Fruit fly (Drosophila melanogaster) whole organism, embryonic: ENCODE data around the gene bib.
A peak's percentile ranks its signal among the peaks of the same experiment; 100 is the strongest.

ENCODE experiments used
- B-H2 ChIP-seq: fragments of 200-800 bp; sonication (Bioruptor generic); optimal IDR thresholded peaks from 2 replicates; lab custom pipeline; 2018; ENCODE audit warnings: missing biosample characterization, mild to moderate bottlenecking, missing genetic modification characterization
- BtbVII ChIP-seq: fragments of 200-800 bp; sonication (Bioruptor generic); optimal IDR thresholded peaks from 3 replicates; lab custom pipeline; 2017; ENCODE audit warnings: missing biosample characterization, mild to moderate bottlenecking, missing genetic modification characterization
- CG12659 ChIP-seq: fragments of 200-800 bp; sonication (Bioruptor generic); optimal IDR thresholded peaks from 3 replicates; lab custom pipeline; 2017; ENCODE audit warnings: mild to moderate bottlenecking, missing biosample characterization, missing genetic modification reagents, missing genetic modification characterization
- CG13424 ChIP-seq: fragments of 200-800 bp; sonication (Bioruptor generic); optimal IDR thresholded peaks from 2 replicates; lab custom pipeline; 2019; ENCODE audit warnings: missing biosample characterization, mild to moderate bottlenecking, missing genetic modification characterization, moderate library complexity
- CG14667 ChIP-seq: fragments of 200-800 bp; sonication (Bioruptor generic); IDR thresholded peaks from 2 replicates; pipeline ENCODE4 v1.3.6; 2022; ENCODE audit warnings: missing biosample characterization, missing genetic modification characterization
- CG2712 ChIP-seq: fragments of 200-800 bp; optimal IDR thresholded peaks from 3 replicates; lab custom pipeline; 2019; ENCODE audit warnings: missing biosample characterization, mild to moderate bottlenecking, missing genetic modification characterization, moderate library complexity
- CG30403 ChIP-seq: fragments of 200-800 bp; sonication (Bioruptor generic); optimal IDR thresholded peaks from 3 replicates; lab custom pipeline; 2016; ENCODE audit warnings: missing biosample characterization, missing genetic modification characterization
- CG3847 ChIP-seq: fragments of 200-800 bp; sonication (Bioruptor generic); IDR thresholded peaks from 2 replicates; pipeline ENCODE4 v1.3.6; 2022; ENCODE audit warnings: missing biosample characterization, missing genetic modification characterization
- CG4282 ChIP-seq: fragments of 200-800 bp; sonication (Bioruptor generic); optimal IDR thresholded peaks from 2 replicates; lab custom pipeline; 2016; ENCODE audit warnings: missing biosample characterization, missing genetic modification characterization
- CG7928 ChIP-seq: fragments of 200-800 bp; sonication (Bioruptor generic); optimal IDR thresholded peaks from 2 replicates; lab custom pipeline; 2017; ENCODE audit warnings: missing biosample characterization, mild to moderate bottlenecking, missing genetic modification characterization
- CG8290 ChIP-seq, 3 experiments: fragments of 200-800 bp; sonication (Bioruptor generic); optimal IDR thresholded peaks; 2 replicates each; lab custom pipeline; 2016 to 2019; ENCODE audit warnings: missing biosample characterization in 3 of 3, missing genetic modification characterization in 3 of 3, mild to moderate bottlenecking in 2 of 3, moderate library complexity in 1 of 3
- CG8388 ChIP-seq: fragments of 200-800 bp; sonication (Bioruptor generic); optimal IDR thresholded peaks from 2 replicates; lab custom pipeline; 2019; ENCODE audit warnings: missing biosample characterization, mild to moderate bottlenecking, missing genetic modification characterization, moderate library complexity
- CG9437 ChIP-seq: fragments of 200-800 bp; sonication (Bioruptor generic); optimal IDR thresholded peaks from 2 replicates; lab custom pipeline; 2018; ENCODE audit warnings: missing biosample characterization, mild to moderate bottlenecking, missing genetic modification characterization
- CG9727 ChIP-seq: fragments of 200-800 bp; sonication (Bioruptor generic); optimal IDR thresholded peaks from 3 replicates; lab custom pipeline; 2017; ENCODE audit warnings: missing biosample characterization, mild to moderate bottlenecking, missing genetic modification characterization
- CG9817 ChIP-seq: fragments of 200-800 bp; sonication (Bioruptor generic); optimal IDR thresholded peaks from 2 replicates; lab custom pipeline; 2018; ENCODE audit warnings: missing biosample characterization, mild to moderate bottlenecking, missing genetic modification characterization, moderate library complexity
- Dp ChIP-seq: fragments of 200-800 bp; sonication (Bioruptor generic); optimal IDR thresholded peaks from 2 replicates; lab custom pipeline; 2018; ENCODE audit warnings: missing biosample characterization, mild to moderate bottlenecking, missing genetic modification characterization, moderate library complexity
- E2f2 ChIP-seq: fragments of 200-800 bp; sonication (Bioruptor generic); IDR thresholded peaks from 2 replicates; pipeline ENCODE4 v1.3.6; 2022; ENCODE audit warnings: missing biosample characterization, missing genetic modification characterization
- ERR ChIP-seq: fragments of 200-800 bp; sonication (Bioruptor generic); optimal IDR thresholded peaks from 2 replicates; lab custom pipeline; 2016; ENCODE audit warnings: missing biosample characterization, missing genetic modification characterization
- Elba2 ChIP-seq: fragments of 200-800 bp; sonication (Bioruptor generic); optimal IDR thresholded peaks from 3 replicates; lab custom pipeline; 2016; ENCODE audit warnings: missing biosample characterization, missing genetic modification characterization
- Gug ChIP-seq: fragments of 200-800 bp; sonication (Bioruptor generic); IDR thresholded peaks from 4 replicates; pipeline ENCODE4 v1.3.6; 2022; ENCODE audit warnings: missing biosample characterization, missing genetic modification characterization
- Hand ChIP-seq: fragments of 200-800 bp; sonication (Bioruptor generic); optimal IDR thresholded peaks from 2 replicates; lab custom pipeline; 2017; ENCODE audit warnings: mild to moderate bottlenecking, missing biosample characterization, missing genetic modification reagents, missing genetic modification characterization
- Hr51 ChIP-seq, 2 experiments: fragments of 200-800 bp; sonication (Bioruptor generic); optimal IDR thresholded peaks; 2 replicates in 1 of 2; 3 replicates in 1 of 2; lab custom pipeline; 2016 to 2018; ENCODE audit warnings: missing biosample characterization in 2 of 2, missing genetic modification characterization in 2 of 2, mild to moderate bottlenecking in 1 of 2, moderate library complexity in 1 of 2
- Hr78 ChIP-seq, 2 experiments: fragments of 200-800 bp in 1 of 2; fragments of >200 bp in 1 of 2; sonication (Bioruptor generic) in 1 of 2; optimal IDR thresholded peaks; 2 replicates each; lab custom pipeline; 2017 to 2019; ENCODE audit warnings: missing biosample characterization in 2 of 2, missing genetic modification characterization in 2 of 2, mild to moderate bottlenecking in 1 of 2, moderate library complexity in 1 of 2
- Hsf ChIP-seq: fragments of 200-800 bp; sonication (Bioruptor generic); optimal IDR thresholded peaks from 3 replicates; lab custom pipeline; 2016; ENCODE audit warnings: missing biosample characterization, missing genetic modification characterization
- MBD-R2 ChIP-seq: fragments of 200-800 bp; sonication (Bioruptor generic); IDR thresholded peaks from 2 replicates; pipeline ENCODE4 v1.3.6; 2022; ENCODE audit warnings: missing biosample characterization, missing genetic modification characterization
- Nf-YA ChIP-seq: fragments of 200-800 bp; sonication (Bioruptor generic); IDR thresholded peaks from 2 replicates; pipeline ENCODE4 v1.3.6; 2022; ENCODE audit warnings: missing biosample characterization, missing genetic modification characterization
- Side ChIP-seq: fragments of 200-800 bp; sonication (Bioruptor generic); optimal IDR thresholded peaks from 2 replicates; lab custom pipeline; 2016; ENCODE audit warnings: missing biosample characterization, missing genetic modification characterization
- Sry-δ ChIP-seq: fragments of 200-800 bp; sonication (Bioruptor generic); optimal IDR thresholded peaks from 2 replicates; lab custom pipeline; 2016; ENCODE audit warnings: missing biosample characterization, missing genetic modification characterization
- aop ChIP-seq: fragments of 200-800 bp; sonication (Bioruptor generic); IDR thresholded peaks from 2 replicates; pipeline ENCODE4 v1.3.6; 2022; ENCODE audit warnings: missing biosample characterization, missing genetic modification characterization
- bowl ChIP-seq: fragments of 200-800 bp; sonication (Bioruptor generic); IDR thresholded peaks from 2 replicates; pipeline ENCODE4 v1.3.6; 2022; ENCODE audit warnings: missing biosample characterization, missing genetic modification characterization
- btn ChIP-seq: fragments of 200-800 bp; sonication (Bioruptor generic); optimal IDR thresholded peaks from 2 replicates; lab custom pipeline; 2016; ENCODE audit warnings: missing biosample characterization, missing genetic modification characterization
- dimm ChIP-seq: fragments of 200-800 bp; sonication (Bioruptor generic); IDR thresholded peaks from 2 replicates; pipeline ENCODE4 v1.3.6; 2022; ENCODE audit warnings: missing biosample characterization, missing genetic modification characterization
- dmrt11E ChIP-seq: fragments of 200-800 bp; sonication (Bioruptor generic); optimal IDR thresholded peaks from 3 replicates; lab custom pipeline; 2018; ENCODE audit warnings: missing biosample characterization, mild to moderate bottlenecking, missing genetic modification characterization, moderate library complexity
- grau ChIP-seq: fragments of 200-800 bp; optimal IDR thresholded peaks from 3 replicates; lab custom pipeline; 2019; ENCODE audit warnings: missing biosample characterization, mild to moderate bottlenecking, missing genetic modification characterization, moderate library complexity
- insv ChIP-seq, 2 experiments: fragments of 200-800 bp; sonication (Bioruptor generic); optimal IDR thresholded peaks; 3 replicates each; lab custom pipeline; 2016 to 2018; ENCODE audit warnings: missing biosample characterization in 2 of 2, missing genetic modification characterization in 2 of 2
- jing ChIP-seq: fragments of 200-800 bp; sonication (Bioruptor generic); optimal IDR thresholded peaks from 2 replicates; lab custom pipeline; 2018; ENCODE audit warnings: missing biosample characterization, mild to moderate bottlenecking, missing genetic modification characterization
- lbe ChIP-seq: fragments of 200-800 bp; sonication (Bioruptor generic); optimal IDR thresholded peaks from 2 replicates; lab custom pipeline; 2016; ENCODE audit warnings: missing biosample characterization, mild to moderate bottlenecking, missing genetic modification characterization
- nerfin-1 ChIP-seq: fragments of 200-800 bp; sonication (Bioruptor generic); optimal IDR thresholded peaks from 3 replicates; lab custom pipeline; 2019; ENCODE audit warnings: missing biosample characterization, mild to moderate bottlenecking, missing genetic modification characterization, moderate library complexity
- phol ChIP-seq: fragments of 200-800 bp; sonication (Bioruptor generic); optimal IDR thresholded peaks from 3 replicates; lab custom pipeline; 2018; ENCODE audit warnings: missing biosample characterization, mild to moderate bottlenecking, missing genetic modification characterization, moderate library complexity
- pita ChIP-seq: fragments of 200-800 bp; sonication (Bioruptor generic); optimal IDR thresholded peaks from 2 replicates; lab custom pipeline; 2017; ENCODE audit warnings: missing biosample characterization, mild to moderate bottlenecking, missing genetic modification characterization
- pzg ChIP-seq: fragments of 200-800 bp; sonication (Bioruptor generic); optimal IDR thresholded peaks from 3 replicates; lab custom pipeline; 2018; ENCODE audit warnings: missing biosample characterization, mild to moderate bottlenecking, missing genetic modification characterization, moderate library complexity
- row ChIP-seq: fragments of 200-800 bp; sonication (Bioruptor generic); IDR thresholded peaks from 3 replicates; pipeline ENCODE4 v1.3.6; 2022; ENCODE audit warnings: missing biosample characterization, missing genetic modification characterization
- schlank ChIP-seq: fragments of 200-800 bp; sonication (Bioruptor generic); optimal IDR thresholded peaks from 2 replicates; lab custom pipeline; 2018; ENCODE audit warnings: missing biosample characterization, mild to moderate bottlenecking, missing genetic modification characterization
- sqz ChIP-seq: fragments of 200-800 bp; sonication (Bioruptor generic); optimal IDR thresholded peaks from 3 replicates; lab custom pipeline; 2018; ENCODE audit warnings: missing biosample characterization, mild to moderate bottlenecking, missing genetic modification characterization
- sug ChIP-seq: fragments of 200-800 bp; optimal IDR thresholded peaks from 2 replicates; lab custom pipeline; 2019; ENCODE audit warnings: missing biosample characterization, mild to moderate bottlenecking, missing genetic modification characterization, moderate library complexity
- trem ChIP-seq: fragments of 200-800 bp; optimal IDR thresholded peaks from 3 replicates; lab custom pipeline; 2019; ENCODE audit warnings: missing biosample characterization, mild to moderate bottlenecking, missing genetic modification characterization, moderate library complexity
- ttk ChIP-seq: fragments of 200-800 bp; sonication (Bioruptor generic); IDR thresholded peaks from 2 replicates; pipeline ENCODE4 v2.1.2; 2022; ENCODE audit warnings: missing biosample characterization, missing genetic modification characterization
- tup ChIP-seq: fragments of 200-800 bp; sonication (Bioruptor generic); optimal IDR thresholded peaks from 2 replicates; lab custom pipeline; 2016; ENCODE audit warnings: missing biosample characterization, mild to moderate bottlenecking, missing genetic modification characterization, moderate library complexity
- tx ChIP-seq: fragments of 200-800 bp; sonication (Bioruptor generic); optimal IDR thresholded peaks from 2 replicates; lab custom pipeline; 2016; ENCODE audit warnings: missing biosample characterization, missing genetic modification characterization
- usp ChIP-seq: fragments of >200 bp; optimal IDR thresholded peaks from 2 replicates; lab custom pipeline; 2017; ENCODE audit warnings: missing biosample characterization, missing genetic modification characterization
- zf30C ChIP-seq: fragments of 200-800 bp; sonication (Bioruptor generic); optimal IDR thresholded peaks from 3 replicates; lab custom pipeline; 2018; ENCODE audit warnings: missing biosample characterization, mild to moderate bottlenecking, missing genetic modification characterization

bib gene

DNA sequence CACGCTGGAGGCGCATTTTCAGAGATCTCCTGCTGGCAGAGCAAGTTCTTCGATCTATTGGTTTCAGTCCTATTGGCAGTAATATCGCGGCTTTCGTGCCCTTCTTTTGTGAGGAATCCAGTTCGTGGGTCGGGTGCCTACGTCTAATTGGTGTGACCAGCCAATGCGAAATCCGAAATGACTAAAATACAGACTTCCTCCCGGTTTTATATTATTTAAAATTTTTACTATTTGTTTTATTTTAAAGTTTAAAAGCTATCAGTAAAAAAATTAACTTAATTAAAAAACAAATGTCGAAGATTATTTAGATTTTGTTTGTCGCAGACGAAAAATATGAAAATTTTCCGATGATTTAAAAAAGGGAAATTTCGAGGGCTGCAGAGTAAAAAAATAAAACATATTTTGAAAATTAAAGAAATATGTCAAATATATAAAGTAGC lies 20.8 kb upstream of the bib start, which contains the start of gene CG5850 (continued):
- TF ChIP-seq Hr78 (GFP tag; optimal IDR thresholded peaks at IDR 0.05; lab: Kevin White, UChicago) (no peak), trem (tag; lab: Kevin White, UChicago) (peak; percentile 56), bowl (GFP tag; lab: Robert Waterston, UW) (no peak), CG8290 (GFP tag; optimal IDR thresholded peaks at IDR 0.05; lab: Kevin White, UChicago) (no peak), CG8290 (tag; optimal IDR thresholded peaks at IDR 0.05; lab: Kevin White, UChicago) (no peak), lbe (peak; percentile 25), CG13424 (tag; lab: Kevin White, UChicago) (peak; percentile 28), Hand (no peak), CG4282 (GFP tag; lab: Kevin White, UChicago) (no peak), tup (GFP tag; lab: Kevin White, UChicago) (no peak), CG9727 (no peak), CG9817 (tag; lab: Kevin White, UChicago) (no peak), Sry-δ (no peak), CG8388 (GFP tag; lab: Kevin White, UChicago) (peak; percentile 4), dmrt11E (tag; lab: Kevin White, UChicago) (peak; percentile 7), dimm (no peak), ERR (GFP tag; lab: Kevin White, UChicago) (no peak), ttk (no peak), pzg (peak; percentile 29), sug (tag; lab: Kevin White, UChicago) (peak; percentile 42), Hr51 (GFP tag; optimal IDR thresholded peaks at IDR 0.05; lab: Kevin White, UChicago) (peak in 1 of 2 experiments; percentile 7), CG14667 (GFP tag; lab: Robert Waterston, UW) (no peak), insv (GFP tag; optimal IDR thresholded peaks at IDR 0.05; lab: Kevin White, UChicago) (no peak), tx (no peak), BtbVII (GFP tag; lab: Kevin White, UChicago) (no peak), CG9437 (GFP tag; lab: Kevin White, UChicago) (peak; percentile 30), MBD-R2 (GFP tag; lab: Robert Waterston, UW) (peak; percentile 52), row (GFP tag; lab: Robert Waterston, UW) (peak; percentile 71), btn (no peak), grau (tag; lab: Kevin White, UChicago) (peak; percentile 9), phol (tag; lab: Kevin White, UChicago) (peak; percentile 24), schlank (tag; lab: Kevin White, UChicago) (no peak), Elba2 (peak; percentile 94), Hsf (GFP tag; lab: Kevin White, UChicago) (no peak), CG7928 (GFP tag; lab: Kevin White, UChicago) (peak; percentile 85), usp (GFP tag; lab: Kevin White, UChicago) (no peak), B-H2 (no peak), Nf-YA (no peak), nerfin-1 (tag; lab: Kevin White, UChicago) (peak; percentile 11), CG3847 (GFP tag; lab: Robert Waterston, UW) (no peak), pita (GFP tag; lab: Kevin White, UChicago) (no peak), Dp (peak; percentile 61), Gug (GFP tag; lab: Robert Waterston, UW) (no peak), CG30403 (GFP tag; lab: Kevin White, UChicago) (peak; percentile 14), jing (no peak), Side (GFP tag; lab: Kevin White, UChicago) (no peak), sqz (peak; percentile 34), CG2712 (tag; lab: Kevin White, UChicago) (peak; percentile 44), E2f2 (GFP tag; lab: Robert Waterston, UW) (peak; percentile 65), CG12659 (GFP tag; lab: Kevin White, UChicago) (peak; percentile 51), zf30C (GFP tag; lab: Kevin White, UChicago) (no peak), aop (GFP tag; lab: Robert Waterston, UW) (no peak)
